Fruit fly (Drosophila melanogaster) whole organism, pupa: ENCODE results near the gene CG6356.

Experiments
- CG10348 ChIP-seq: fragments of 200-800 bp; sonication (Bioruptor generic); IDR thresholded peaks from 2 replicates; pipeline ENCODE4 v1.3.6; 2022; ENCODE audit warnings: missing biosample characterization, missing genetic modification characterization
- CG12605 ChIP-seq: fragments of 200-800 bp; sonication (Bioruptor generic); IDR thresholded peaks from 2 replicates; pipeline ENCODE4 v1.3.6; 2022; ENCODE audit warnings: missing biosample characterization, missing genetic modification characterization
- CG13204 ChIP-seq: fragments of 200-800 bp; sonication (Bioruptor generic); optimal IDR thresholded peaks from 2 replicates; lab custom pipeline; 2018; ENCODE audit warnings: missing biosample characterization, mild to moderate bottlenecking, missing genetic modification characterization, moderate library complexity
- CG14655 ChIP-seq: fragments of 200-800 bp; sonication (Bioruptor generic); optimal IDR thresholded peaks from 3 replicates; lab custom pipeline; 2017; ENCODE audit warnings: mild to moderate bottlenecking, missing biosample characterization, missing genetic modification reagents, missing genetic modification characterization
- CG15710 ChIP-seq: fragments of 200-800 bp; sonication (Bioruptor generic); optimal IDR thresholded peaks from 2 replicates; lab custom pipeline; 2018; ENCODE audit warnings: missing biosample characterization, mild to moderate bottlenecking, missing genetic modification characterization, moderate library complexity
- CG17806 ChIP-seq: fragments of 200-800 bp; sonication (Bioruptor generic); optimal IDR thresholded peaks from 2 replicates; lab custom pipeline; 2018; ENCODE audit warnings: missing biosample characterization, mild to moderate bottlenecking, missing genetic modification characterization, moderate library complexity
- CG32121 ChIP-seq: fragments of 200-800 bp; sonication (Bioruptor generic); IDR thresholded peaks from 2 replicates; pipeline ENCODE4 v1.3.6; 2022; ENCODE audit warnings: missing biosample characterization, missing genetic modification characterization
- CG34367 ChIP-seq: fragments of 200-800 bp; sonication (Bioruptor generic); optimal IDR thresholded peaks from 2 replicates; lab custom pipeline; 2018; ENCODE audit warnings: missing biosample characterization, mild to moderate bottlenecking, missing genetic modification characterization
- CG4496 ChIP-seq: fragments of 200-800 bp; sonication (Bioruptor generic); IDR thresholded peaks from 3 replicates; pipeline ENCODE4 v1.3.6; 2022; ENCODE audit warnings: missing biosample characterization, missing genetic modification characterization
- CG8159 ChIP-seq: fragments of 200-800 bp; sonication (Bioruptor generic); optimal IDR thresholded peaks from 3 replicates; lab custom pipeline; 2018; ENCODE audit warnings: missing biosample characterization, mild to moderate bottlenecking, missing genetic modification characterization, moderate library complexity
- CG8301 ChIP-seq: fragments of 200-800 bp; sonication (Bioruptor generic); optimal IDR thresholded peaks from 2 replicates; lab custom pipeline; 2018; ENCODE audit warnings: missing biosample characterization, mild to moderate bottlenecking, missing genetic modification characterization
- CG9948 ChIP-seq: fragments of 200-800 bp; sonication (Bioruptor generic); optimal IDR thresholded peaks from 2 replicates; lab custom pipeline; 2018; ENCODE audit warnings: missing biosample characterization, mild to moderate bottlenecking, missing genetic modification characterization, moderate library complexity
- D1 ChIP-seq: fragments of 200-800 bp; sonication (Bioruptor generic); optimal IDR thresholded peaks from 2 replicates; lab custom pipeline; 2018; ENCODE audit warnings: missing biosample characterization, mild to moderate bottlenecking, missing genetic modification characterization, moderate library complexity
- EcR ChIP-seq: fragments of 200-800 bp; sonication (Bioruptor generic); optimal IDR thresholded peaks from 3 replicates; lab custom pipeline; 2019; ENCODE audit warnings: missing biosample characterization, missing genetic modification characterization, mild to moderate bottlenecking, moderate library complexity, missing genetic modification reagents
- Ets98B ChIP-seq: fragments of 200-800 bp; sonication (Bioruptor generic); IDR thresholded peaks from 2 replicates; pipeline ENCODE4 v1.3.6; 2022; ENCODE audit warnings: missing biosample characterization, missing genetic modification characterization
- Pif1A ChIP-seq: fragments of 200-800 bp; sonication (Bioruptor generic); optimal IDR thresholded peaks from 3 replicates; lab custom pipeline; 2016; ENCODE audit warnings: missing biosample characterization, missing genetic modification characterization
- Pif1B ChIP-seq: fragments of 200-800 bp; sonication (Bioruptor generic); optimal IDR thresholded peaks from 3 replicates; lab custom pipeline; 2016; ENCODE audit warnings: missing biosample characterization, missing genetic modification characterization
- Snoo ChIP-seq: fragments of 200-800 bp; sonication (Bioruptor generic); optimal IDR thresholded peaks from 3 replicates; lab custom pipeline; 2017; ENCODE audit warnings: missing biosample characterization, mild to moderate bottlenecking, missing genetic modification characterization, inconsistent platforms
- fd96Ca ChIP-seq: fragments of 200-800 bp; sonication (Bioruptor generic); IDR thresholded peaks from 3 replicates; pipeline ENCODE4 v1.3.6; 2022; ENCODE audit warnings: missing biosample characterization, missing genetic modification characterization
- gl ChIP-seq: fragments of 200-800 bp; sonication (Bioruptor generic); optimal IDR thresholded peaks from 2 replicates; lab custom pipeline; 2018; ENCODE audit warnings: missing biosample characterization, mild to moderate bottlenecking, missing genetic modification characterization
- rn ChIP-seq: fragments of 200-800 bp; sonication (Bioruptor generic); IDR thresholded peaks from 2 replicates; pipeline ENCODE4 v1.3.6; 2022; ENCODE audit warnings: missing biosample characterization, missing genetic modification characterization

The CG6356 gene

dm6 chr3R:24271071-24271470 lies 12.7 kb upstream of the CG6356 start, which contains the start of gene jar:
jar (minus strand) TSS chr3R:24271233.
- no peak for TF ChIP-seq Pif1B (GFP tag; lab: Kevin White, UChicago)
- no peak for TF ChIP-seq CG10348
- TF ChIP-seq CG12605 (GFP tag; lab: Robert Waterston, UW): peak; percentile 29; the same call in 1 of the 2 replicates
- no peak for TF ChIP-seq CG9948 (tag; lab: Kevin White, UChicago)
- peak; percentile 25 for TF ChIP-seq gl
- no peak for TF ChIP-seq CG34367 (tag; lab: Kevin White, UChicago)
- peak; percentile 12 for TF ChIP-seq CG13204 (GFP tag; lab: Kevin White, UChicago)
- TF ChIP-seq CG4496 (GFP tag; lab: Robert Waterston, UW): peak; percentile 31; the same call in 1 of the 3 replicates
- TF ChIP-seq D1 (tag; lab: Kevin White, UChicago): no peak
- TF ChIP-seq CG32121 (GFP tag; lab: Robert Waterston, UW): peak; percentile 27; the same call in 1 of the 2 replicates
- TF ChIP-seq Snoo: peak; percentile 18
- peak; percentile 16 for TF ChIP-seq CG8159 (tag; lab: Kevin White, UChicago)
- TF ChIP-seq fd96Ca (GFP tag; lab: Robert Waterston, UW): no peak; the same call in 2 of the 3 replicates
- peak; percentile 39 for TF ChIP-seq EcR (GFP tag; lab: Kevin White, UChicago)
- peak; percentile 49; the same call in 1 of the 2 replicates for TF ChIP-seq Ets98B (GFP tag; lab: Robert Waterston, UW)

DNA sequence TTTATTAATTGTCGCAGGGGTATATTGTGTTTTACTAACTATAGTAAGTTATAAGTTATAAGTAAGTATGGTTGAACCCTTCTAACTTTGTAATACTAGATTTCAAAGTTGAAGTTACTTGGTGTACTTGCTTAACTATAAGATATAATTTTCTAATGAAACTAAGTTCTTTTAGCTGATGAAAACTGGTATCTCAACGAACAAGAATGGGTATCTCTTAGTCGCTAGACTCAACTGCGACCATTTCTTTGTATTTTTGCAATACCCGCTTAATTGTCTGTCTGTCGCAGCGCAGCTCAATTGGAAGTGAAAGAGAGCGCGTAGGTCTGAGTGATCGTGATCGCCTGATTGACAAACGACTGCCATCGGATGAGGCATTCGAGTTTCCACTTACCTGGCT lies 11.5 kb upstream of the CG6356 start:
- TF ChIP-seq fd96Ca (GFP tag; lab: Robert Waterston, UW): no peak
- no peak for TF ChIP-seq CG12605 (GFP tag; lab: Robert Waterston, UW)
- peak; percentile 31 for TF ChIP-seq CG14655 (GFP tag; lab: Kevin White, UChicago)
- peak; percentile 10 for TF ChIP-seq EcR (GFP tag; lab: Kevin White, UChicago)
- TF ChIP-seq Pif1A (GFP tag; lab: Kevin White, UChicago): no peak
- no peak for TF ChIP-seq CG8159 (tag; lab: Kevin White, UChicago)

dm6 chr3R:24272775-24273290 lies 10.9 kb upstream of the CG6356 start, which contains the start of gene Orct2:
Orct2 (plus strand) TSS chr3R:24273029.
- TF ChIP-seq CG14655 (GFP tag; lab: Kevin White, UChicago) (peak; percentile 14), CG17806 (tag; lab: Kevin White, UChicago) (no peak), CG12605 (GFP tag; lab: Robert Waterston, UW) (peak; percentile 23; the same call in 1 of the 2 replicates), CG32121 (GFP tag; lab: Robert Waterston, UW) (peak; percentile 27; the same call in 1 of the 2 replicates), CG34367 (tag; lab: Kevin White, UChicago) (no peak), fd96Ca (GFP tag; lab: Robert Waterston, UW) (0 out of 3 replicates have a peak, but pooled peaks have one; percentile 27), CG13204 (GFP tag; lab: Kevin White, UChicago) (peak; percentile 32), CG10348 (no peak), Ets98B (GFP tag; lab: Robert Waterston, UW) (no peak; the same call in 1 of the 2 replicates), Pif1A (GFP tag; lab: Kevin White, UChicago) (peak; percentile 6), EcR (GFP tag; lab: Kevin White, UChicago) (peak; percentile 40), CG15710 (no peak), CG4496 (GFP tag; lab: Robert Waterston, UW) (peak; percentile 58; the same call in 1 of the 3 replicates)

dm6 chr3R:24274212-24274611 lies 9.5 kb upstream of the CG6356 start:
- no peak for TF ChIP-seq CG4496 (GFP tag; lab: Robert Waterston, UW)
- no peak for TF ChIP-seq D1 (tag; lab: Kevin White, UChicago)
- TF ChIP-seq CG13204 (GFP tag; lab: Kevin White, UChicago): no peak
- TF ChIP-seq Pif1A (GFP tag; lab: Kevin White, UChicago): no peak
- TF ChIP-seq Pif1B (GFP tag; lab: Kevin White, UChicago): no peak
- TF ChIP-seq CG8301: no peak
- no peak for TF ChIP-seq CG12605 (GFP tag; lab: Robert Waterston, UW)
- no peak for TF ChIP-seq fd96Ca (GFP tag; lab: Robert Waterston, UW)
- TF ChIP-seq CG32121 (GFP tag; lab: Robert Waterston, UW): no peak
- no peak for TF ChIP-seq rn (GFP tag; lab: Robert Waterston, UW)
- no peak for TF ChIP-seq Ets98B (GFP tag; lab: Robert Waterston, UW)
- TF ChIP-seq CG34367 (tag; lab: Kevin White, UChicago): no peak
- no peak for TF ChIP-seq CG10348
- no peak for TF ChIP-seq gl
- TF ChIP-seq CG17806 (tag; lab: Kevin White, UChicago): no peak
- TF ChIP-seq EcR (GFP tag; lab: Kevin White, UChicago): no peak
- TF ChIP-seq CG8159 (tag; lab: Kevin White, UChicago): no peak
- TF ChIP-seq Snoo: no peak
- no peak for TF ChIP-seq CG9948 (tag; lab: Kevin White, UChicago)

dm6 chr3R:24275463-24275862 lies 8.3 kb upstream of the CG6356 start:
- TF ChIP-seq fd96Ca (GFP tag; lab: Robert Waterston, UW) (no peak), CG13204 (GFP tag; lab: Kevin White, UChicago) (no peak), CG14655 (GFP tag; lab: Kevin White, UChicago) (no peak), Ets98B (GFP tag; lab: Robert Waterston, UW) (no peak), gl (no peak)
